Worm (Caenorhabditis elegans) whole organism, mixed stage, embryonic: ENCODE results near the gene rdy-2.
A peak's percentile ranks its signal among the peaks of the same experiment; 100 is the strongest.

ENCODE experiments used
- M03D4.4 ChIP-seq: sonication (generic microtip); optimal IDR thresholded peaks from 2 replicates; lab custom pipeline; 2017; ENCODE audit warnings: mild to moderate bottlenecking, missing genetic modification characterization, missing compliant biosample characterization
- bed-3 ChIP-seq: fragments of 200-800 bp; sonication (Bioruptor generic); optimal IDR thresholded peaks from 3 replicates; lab custom pipeline; 2018; ENCODE audit warnings: mild to moderate bottlenecking, missing genetic modification characterization, moderate library complexity, missing compliant biosample characterization
- blmp-1 ChIP-seq: fragments of 150-350 bp; optimal IDR thresholded peaks from 2 replicates; lab custom pipeline; 2014; ENCODE audit warnings: missing biosample characterization, missing genetic modification characterization
- ceh-39 ChIP-seq: fragments of 150-350 bp; optimal IDR thresholded peaks from 2 replicates; lab custom pipeline; 2014; ENCODE audit warnings: missing biosample characterization, missing genetic modification characterization
- ceh-43 ChIP-seq: fragments of 200-800 bp; sonication (Bioruptor generic); optimal IDR thresholded peaks from 2 replicates; lab custom pipeline; 2018; ENCODE audit warnings: mild to moderate bottlenecking, missing genetic modification characterization, moderate library complexity, missing compliant biosample characterization
- ceh-83 ChIP-seq: fragments of 200-800 bp; sonication (Bioruptor generic); optimal IDR thresholded peaks from 2 replicates; lab custom pipeline; 2018; ENCODE audit warnings: mild to moderate bottlenecking, missing genetic modification characterization, missing compliant biosample characterization
- ces-1 ChIP-seq: fragments of 150-350 bp; optimal IDR thresholded peaks from 2 replicates; lab custom pipeline; 2014; ENCODE audit warnings: missing biosample characterization, missing genetic modification reagents, missing genetic modification characterization
- cnd-1 ChIP-seq: fragments of 200-800 bp; sonication (Bioruptor generic); optimal IDR thresholded peaks from 2 replicates; lab custom pipeline; 2018; ENCODE audit warnings: mild to moderate bottlenecking, missing genetic modification characterization, missing compliant biosample characterization
- drap-1 ChIP-seq: fragments of 200-800 bp; sonication (Bioruptor generic); optimal IDR thresholded peaks from 3 replicates; lab custom pipeline; 2018; ENCODE audit warnings: mild to moderate bottlenecking, missing genetic modification characterization, missing compliant biosample characterization
- elt-3 ChIP-seq: fragments of 150-350 bp; optimal IDR thresholded peaks from 2 replicates; lab custom pipeline; 2014; ENCODE audit warnings: missing biosample characterization, missing genetic modification characterization
- flh-1 ChIP-seq: fragments of 200-800 bp; sonication (Bioruptor generic); optimal IDR thresholded peaks from 2 replicates; lab custom pipeline; 2018; ENCODE audit warnings: mild to moderate bottlenecking, missing genetic modification characterization, moderate library complexity, missing compliant biosample characterization
- ham-2 ChIP-seq: fragments of 200-800 bp; sonication (Bioruptor generic); optimal IDR thresholded peaks from 2 replicates; lab custom pipeline; 2018; ENCODE audit warnings: mild to moderate bottlenecking, missing genetic modification characterization, missing compliant biosample characterization
- hlh-1 ChIP-seq: fragments of 150-350 bp; optimal IDR thresholded peaks from 2 replicates; lab custom pipeline; 2014; ENCODE audit warnings: missing biosample characterization, missing genetic modification reagents, missing genetic modification characterization
- lin-13 ChIP-seq: fragments of 150-350 bp; optimal IDR thresholded peaks from 2 replicates; lab custom pipeline; 2014; ENCODE audit warnings: missing biosample characterization, missing genetic modification characterization
- lin-32 ChIP-seq: fragments of 200-800 bp; sonication (Bioruptor generic); optimal IDR thresholded peaks from 2 replicates; lab custom pipeline; 2018; ENCODE audit warnings: mild to moderate bottlenecking, missing genetic modification characterization, missing compliant biosample characterization
- mab-5 ChIP-seq: fragments of 150-350 bp; optimal IDR thresholded peaks from 2 replicates; lab custom pipeline; 2014; ENCODE audit warnings: missing biosample characterization, missing genetic modification characterization
- nhr-12 ChIP-seq: fragments of 150-350 bp; optimal IDR thresholded peaks from 2 replicates; lab custom pipeline; 2014; ENCODE audit warnings: missing biosample characterization, missing genetic modification characterization
- nhr-2 ChIP-seq: fragments of 150-350 bp; optimal IDR thresholded peaks from 2 replicates; lab custom pipeline; 2014; ENCODE audit warnings: missing biosample characterization, missing genetic modification characterization
- nhr-237 ChIP-seq: fragments of 150-350 bp; optimal IDR thresholded peaks from 2 replicates; lab custom pipeline; 2014; ENCODE audit warnings: missing biosample characterization, missing genetic modification characterization
- nhr-28 ChIP-seq: fragments of 150-350 bp; optimal IDR thresholded peaks from 2 replicates; lab custom pipeline; 2014; ENCODE audit warnings: missing biosample characterization, missing genetic modification characterization
- nhr-76 ChIP-seq: sonication (generic microtip); optimal IDR thresholded peaks from 2 replicates; lab custom pipeline; 2017; ENCODE audit warnings: missing biosample characterization, missing genetic modification characterization
- pha-4 ChIP-seq: fragments of 150-350 bp; optimal IDR thresholded peaks from 2 replicates; lab custom pipeline; 2018; ENCODE audit warnings: missing biosample characterization, missing genetic modification reagents, missing genetic modification characterization
- sem-2 ChIP-seq: fragments of 200-800 bp; sonication (Bioruptor generic); optimal IDR thresholded peaks from 2 replicates; lab custom pipeline; 2018; ENCODE audit warnings: mild to moderate bottlenecking, missing genetic modification characterization, missing compliant biosample characterization
- sptf-1 ChIP-seq: sonication (generic microtip); optimal IDR thresholded peaks from 2 replicates; lab custom pipeline; 2017; ENCODE audit warnings: mild to moderate bottlenecking, missing genetic modification characterization, moderate library complexity, missing compliant biosample characterization
- tbx-8 ChIP-seq: fragments of 200-800 bp; sonication (Bioruptor generic); optimal IDR thresholded peaks from 2 replicates; lab custom pipeline; 2018; ENCODE audit warnings: mild to moderate bottlenecking, missing genetic modification characterization, moderate library complexity, missing compliant biosample characterization
- unc-120 ChIP-seq: sonication (generic microtip); optimal IDR thresholded peaks from 2 replicates; lab custom pipeline; 2017; ENCODE audit warnings: missing genetic modification characterization, missing compliant biosample characterization; ENCODE audit not compliant: poor library complexity, severe bottlenecking
- unc-39 ChIP-seq: fragments of 150-350 bp; optimal IDR thresholded peaks from 2 replicates; lab custom pipeline; 2014; ENCODE audit warnings: missing biosample characterization, missing genetic modification characterization
- unc-62 ChIP-seq: fragments of 150-350 bp; optimal IDR thresholded peaks from 2 replicates; lab custom pipeline; 2014; ENCODE audit warnings: missing biosample characterization, missing genetic modification reagents, missing genetic modification characterization
- zip-8 ChIP-seq: fragments of 150-350 bp; optimal IDR thresholded peaks from 2 replicates; lab custom pipeline; 2014; ENCODE audit warnings: missing biosample characterization, missing genetic modification characterization
- ztf-11 ChIP-seq: fragments of 150-350 bp; optimal IDR thresholded peaks from 2 replicates; lab custom pipeline; 2014; ENCODE audit warnings: missing biosample characterization, missing genetic modification characterization

Gene rdy-2

DNA sequence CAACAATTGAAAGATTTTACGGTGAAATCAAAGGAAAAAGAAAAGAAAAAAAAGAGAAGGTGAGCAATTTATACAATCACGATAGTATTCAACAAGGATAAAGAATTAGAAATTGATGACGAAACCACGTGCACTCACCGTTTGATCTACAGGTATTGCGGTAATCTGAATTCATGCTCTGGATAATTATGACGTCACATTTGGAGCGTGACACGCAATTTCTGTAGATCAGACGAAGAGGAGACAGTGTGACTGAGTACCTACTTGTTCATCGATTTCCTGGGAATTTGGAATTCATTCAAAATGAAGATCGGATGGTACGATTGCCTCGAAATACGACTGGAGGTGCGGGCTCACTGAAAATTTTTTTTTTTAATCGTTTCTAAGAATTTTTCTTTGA is 2.4 kb downstream of the rdy-2 start:
- TF ChIP-seq zip-8: peak; percentile 91
- no peak for TF ChIP-seq nhr-2 (tag; lab: Kevin White, UChicago)
- no peak for TF ChIP-seq unc-120
- no peak for TF ChIP-seq ces-1 (GFP tag; lab: Kevin White, UChicago)
- TF ChIP-seq, all 35 proteins: peak for 1

DNA sequence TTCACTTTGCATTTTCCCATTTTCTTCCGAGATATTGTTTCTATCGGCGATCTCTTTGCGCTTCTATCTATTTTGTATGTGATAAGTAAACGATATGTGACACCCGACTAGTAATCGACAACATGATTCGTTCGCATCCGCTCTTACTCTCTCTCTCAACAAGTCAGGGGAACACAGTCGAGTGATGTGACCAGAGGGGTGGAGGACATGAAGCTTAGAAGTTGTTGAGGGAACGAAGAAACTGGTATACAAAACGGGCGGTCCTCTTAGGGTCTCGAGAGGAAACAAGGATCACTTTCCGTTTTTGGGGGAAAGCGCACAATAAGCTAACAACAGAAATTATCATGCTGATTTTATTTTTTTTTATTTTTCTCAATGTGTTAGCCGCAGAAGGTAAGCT is 7.7 kb downstream of the rdy-2 start, which contains the start of gene F53F4.4:
Gene F53F4.4 (plus strand): TSS at position 301 of the 400 bp plus-strand sequence.
- TF ChIP-seq cnd-1 (tag; lab: Kevin White, UChicago): no peak
- no peak for TF ChIP-seq ceh-43 (GFP tag; lab: Kevin White, UChicago)
- no peak for TF ChIP-seq sptf-1 (tag; lab: Kevin White, UChicago)
- TF ChIP-seq nhr-12 (tag; lab: Kevin White, UChicago): no peak
- no peak for TF ChIP-seq ceh-83 (GFP tag; lab: Kevin White, UChicago)
- no peak for TF ChIP-seq sem-2
- no peak for TF ChIP-seq elt-3 (tag; lab: Kevin White, UChicago)
- no peak for TF ChIP-seq flh-1 (GFP tag; lab: Kevin White, UChicago)
- TF ChIP-seq blmp-1 (tag; lab: Kevin White, UChicago): no peak
- no peak for TF ChIP-seq drap-1 (GFP tag; lab: Kevin White, UChicago)
- TF ChIP-seq nhr-237 (tag; lab: Kevin White, UChicago): no peak

DNA sequence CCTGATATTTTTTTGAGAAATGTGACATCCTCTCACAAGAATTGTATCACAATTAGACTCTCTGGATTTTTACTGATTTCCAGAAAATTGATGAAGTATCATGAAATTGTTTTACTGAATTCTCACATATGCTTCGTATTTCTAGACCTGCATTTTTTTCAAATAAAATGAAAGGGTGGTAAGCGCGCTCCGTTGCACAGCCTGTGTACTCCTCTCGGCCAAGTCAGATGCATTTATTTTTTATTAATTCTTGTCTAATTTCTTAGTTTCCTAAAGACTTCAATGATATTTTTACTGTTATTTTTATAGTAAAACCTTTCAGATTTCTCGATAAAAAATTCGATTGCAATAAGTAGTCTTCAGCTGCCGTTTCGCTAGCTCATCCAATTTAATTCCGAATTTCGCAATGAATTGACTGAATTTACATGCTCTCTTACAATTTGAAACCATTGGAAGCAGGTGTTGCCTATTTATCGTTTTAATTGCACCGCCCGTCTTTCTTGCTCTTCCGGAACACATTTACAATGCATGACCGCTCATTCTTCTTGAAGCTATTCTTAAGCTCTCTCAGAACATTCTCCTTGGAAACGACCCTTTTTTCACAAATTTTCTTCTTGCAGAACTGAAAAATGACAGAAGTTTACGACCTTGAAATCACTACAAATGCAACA is 9.1 kb downstream of the rdy-2 start, which contains the start of gene tbcb-1:
Gene tbcb-1 (plus strand): TSS at position 621 of the 671 bp plus-strand sequence.
- TF ChIP-seq sptf-1 (tag; lab: Kevin White, UChicago) (no peak), nhr-237 (tag; lab: Kevin White, UChicago) (no peak), ceh-39 (tag; lab: Kevin White, UChicago) (no peak), unc-120 (no peak), mab-5 (tag; lab: Kevin White, UChicago) (no peak), cnd-1 (tag; lab: Kevin White, UChicago) (no peak)

ce11 chrV:13589494-13590176 is 11.1 kb downstream of the rdy-2 start, which contains the start of the genes F53F4.2 and F53F4.18:
Gene F53F4.2 (minus strand): TSS chrV:13589594.
Gene F53F4.18 (plus strand): TSS chrV:13590126.
- TF ChIP-seq nhr-28 (tag; lab: Kevin White, UChicago) (no peak), unc-39 (tag; lab: Kevin White, UChicago) (no peak), ceh-39 (tag; lab: Kevin White, UChicago) (no peak), ztf-11 (tag; lab: Kevin White, UChicago) (no peak), ceh-83 (GFP tag; lab: Kevin White, UChicago) (no peak), ceh-43 (GFP tag; lab: Kevin White, UChicago) (no peak)

- TF ChIP-seq hlh-1 (tag; lab: Kevin White, UChicago): no peak
- no peak for TF ChIP-seq unc-39 (tag; lab: Kevin White, UChicago)
- TF ChIP-seq blmp-1 (tag; lab: Kevin White, UChicago): no peak
- no peak for TF ChIP-seq M03D4.4
- TF ChIP-seq nhr-76: no peak
- no peak for TF ChIP-seq tbx-8
- TF ChIP-seq nhr-2 (tag; lab: Kevin White, UChicago): no peak
- TF ChIP-seq lin-32 (GFP tag; lab: Kevin White, UChicago): no peak
- TF ChIP-seq sem-2: no peak
- TF ChIP-seq ceh-43 (GFP tag; lab: Kevin White, UChicago): no peak
- no peak for TF ChIP-seq bed-3 (GFP tag; lab: Kevin White, UChicago)
- TF ChIP-seq pha-4: no peak
- TF ChIP-seq lin-13 (tag; lab: Kevin White, UChicago): no peak
- TF ChIP-seq ham-2 (GFP tag; lab: Kevin White, UChicago): no peak
- no peak for TF ChIP-seq unc-62 (GFP tag; lab: Kevin White, UChicago)
- TF ChIP-seq, all 35 proteins: peak for 0
Measured at ce11 chrV:13587902-13588301, 12.9 kb downstream of the rdy-2 start, which contains the start of gene F53F4.17. Gene F53F4.17 (plus strand): TSS chrV:13588202.
